Worm (Caenorhabditis elegans): ENCODE measurements around the gene ugt-61.

ugt-61 gene

DNA sequence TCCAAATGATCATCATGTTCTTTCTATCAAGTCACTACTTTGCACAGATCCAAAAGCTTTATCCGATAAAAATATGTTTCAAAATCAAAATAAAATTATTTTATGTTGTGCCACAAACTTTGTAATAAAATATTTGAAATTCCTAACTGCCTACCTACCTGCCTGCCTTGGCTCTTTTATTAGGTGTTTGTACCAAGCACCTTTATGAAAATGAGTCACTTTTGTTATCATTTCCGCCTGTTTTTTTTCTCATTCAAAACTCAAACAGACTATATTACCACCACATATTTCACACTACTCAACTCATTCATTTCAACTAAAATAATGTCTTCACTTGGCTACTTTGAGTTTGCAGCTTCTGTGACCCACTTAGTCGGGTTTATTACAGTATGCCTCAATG lies 17.8 kb upstream of the ugt-61 start, which contains the start of gene F39G3.4:
TSS of gene F39G3.4 (plus strand) at position 301 of the 400 bp plus-strand sequence.
- no peak for TF ChIP-seq blmp-1 (tag; optimal IDR thresholded peaks at IDR 0.05)
- no peak for TF ChIP-seq nhr-2 (tag; optimal IDR thresholded peaks at IDR 0.05)
- TF ChIP-seq lin-13 (tag; optimal IDR thresholded peaks at IDR 0.05) = no peak
- TF ChIP-seq nhr-28 (tag; optimal IDR thresholded peaks at IDR 0.05) = no peak
- TF ChIP-seq bed-3 (GFP tag; optimal IDR thresholded peaks at IDR 0.05) = no peak
- no peak for TF ChIP-seq snpc-4 (tag; optimal IDR thresholded peaks at IDR 0.05)
- TF ChIP-seq hlh-1 (tag; optimal IDR thresholded peaks at IDR 0.05) = no peak
- no peak for TF ChIP-seq elt-1 (tag; optimal IDR thresholded peaks at IDR 0.05; ENCODE audit: borderline replicate concordance, insufficient read depth)
- no peak for TF ChIP-seq nhr-12 (tag; optimal IDR thresholded peaks at IDR 0.05)

DNA sequence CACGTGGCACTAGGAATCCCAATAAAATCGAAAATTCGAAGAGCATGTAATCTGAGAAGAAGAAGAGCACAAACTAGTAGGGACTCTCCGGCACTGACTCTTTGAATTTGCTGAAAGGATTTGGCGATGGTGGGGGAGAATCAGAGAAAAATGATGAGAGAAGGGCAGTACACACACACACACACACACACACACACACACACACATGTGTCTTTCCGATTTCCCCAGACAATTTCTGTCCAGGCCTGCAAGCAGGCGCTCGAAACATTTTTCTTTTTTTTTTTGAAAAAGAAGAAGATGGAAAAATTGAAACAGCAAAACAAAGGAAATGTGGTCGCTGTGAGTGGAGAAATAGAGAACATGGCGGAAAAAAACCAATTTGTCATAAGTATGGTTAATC lies 12.1 kb upstream of the ugt-61 start, which contains the start of gene tig-2:
TSS of gene tig-2 (minus strand) at position 87 of the 400 bp plus-strand sequence.
- TF ChIP-seq tbx-8 (GFP tag; optimal IDR thresholded peaks at IDR 0.05) (no peak), lsy-2 (tag; optimal IDR thresholded peaks at IDR 0.05) (no peak), zip-8 (tag; optimal IDR thresholded peaks at IDR 0.05) (no peak), flh-1 (GFP tag; optimal IDR thresholded peaks at IDR 0.05) (no peak), cnd-1 (tag; optimal IDR thresholded peaks at IDR 0.05) (no peak), blmp-1 (tag; optimal IDR thresholded peaks at IDR 0.05) (no peak), unc-62 (GFP tag; optimal IDR thresholded peaks at IDR 0.05) (no peak), elt-3 (tag; optimal IDR thresholded peaks at IDR 0.05) (no peak), M03D4.4 (tag; optimal IDR thresholded peaks at IDR 0.05) (peak; percentile 40), bed-3 (GFP tag; optimal IDR thresholded peaks at IDR 0.05) (no peak), drap-1 (GFP tag; optimal IDR thresholded peaks at IDR 0.05) (no peak), mab-5 (tag; optimal IDR thresholded peaks at IDR 0.05) (no peak), sptf-1 (tag; optimal IDR thresholded peaks at IDR 0.05) (no peak), ceh-43 (GFP tag; optimal IDR thresholded peaks at IDR 0.05) (no peak), ceh-39 (tag; optimal IDR thresholded peaks at IDR 0.05) (no peak), ceh-83 (GFP tag; optimal IDR thresholded peaks at IDR 0.05) (no peak), unc-120 (tag; optimal IDR thresholded peaks at IDR 0.05; ENCODE audit: poor library complexity, severe bottlenecking) (peak; percentile 18), hlh-1 (tag; optimal IDR thresholded peaks at IDR 0.05) (no peak)

DNA sequence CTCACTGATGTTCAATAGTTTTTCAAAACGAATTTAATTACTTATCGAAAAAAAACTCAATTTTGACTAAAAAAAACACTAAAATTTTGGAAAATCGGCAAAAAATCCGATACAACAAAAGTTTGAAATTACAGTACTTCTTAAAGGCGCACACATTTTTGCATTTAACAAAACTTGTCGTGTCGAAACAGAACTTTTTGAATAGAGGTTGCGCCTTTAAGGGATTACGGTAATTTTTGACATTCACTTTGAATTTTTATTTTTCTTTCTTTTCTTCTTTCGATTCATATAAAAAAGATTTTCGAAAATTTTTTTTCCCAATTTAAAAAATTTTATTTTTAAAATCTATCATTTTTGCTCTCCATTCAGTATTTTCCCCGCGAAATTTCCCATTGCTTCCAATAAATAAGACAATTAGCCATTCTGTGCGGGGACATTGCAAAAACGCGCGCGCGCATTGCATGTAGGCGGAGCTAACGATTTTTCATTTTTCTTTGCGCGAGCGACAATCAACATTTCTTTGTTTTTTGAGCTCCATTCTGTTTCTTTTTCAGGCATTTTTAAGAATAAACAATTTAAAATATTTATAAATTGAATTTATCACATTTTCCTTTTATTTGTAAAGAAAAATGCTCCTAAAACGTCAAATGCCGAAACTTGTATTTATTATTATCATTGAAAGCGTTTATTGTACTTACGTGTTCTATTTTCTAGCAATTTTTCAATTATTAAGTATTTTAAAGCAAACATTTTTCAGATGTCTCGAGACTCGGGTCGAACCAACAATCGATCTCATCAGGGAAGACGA lies 10.9 kb upstream of the ugt-61 start, which contains the start of gene F39G3.3:
TSS of gene F39G3.3 (plus strand) at position 758 of the 808 bp plus-strand sequence.
- peak; percentile 47 for TF ChIP-seq flh-1 (GFP tag; optimal IDR thresholded peaks at IDR 0.05)
- peak; percentile 72 for TF ChIP-seq blmp-1 (tag; optimal IDR thresholded peaks at IDR 0.05)
- TF ChIP-seq ceh-39 (tag; optimal IDR thresholded peaks at IDR 0.05) = peak; percentile 11
- peak; percentile 81 for TF ChIP-seq ham-2 (GFP tag; optimal IDR thresholded peaks at IDR 0.05)
- TF ChIP-seq lin-32 (GFP tag; optimal IDR thresholded peaks at IDR 0.05) = peak; percentile 58
- peak; percentile 89 for TF ChIP-seq ces-1 (GFP tag; optimal IDR thresholded peaks at IDR 0.05)
- TF ChIP-seq nhr-2 (tag; optimal IDR thresholded peaks at IDR 0.05) = peak; percentile 65
- TF ChIP-seq nhr-12 (tag; optimal IDR thresholded peaks at IDR 0.05) = no peak
- TF ChIP-seq ceh-83 (GFP tag; optimal IDR thresholded peaks at IDR 0.05) = peak; percentile 87
- no peak for TF ChIP-seq nhr-237 (tag; optimal IDR thresholded peaks at IDR 0.05)
- TF ChIP-seq elt-1 (tag; optimal IDR thresholded peaks at IDR 0.05; ENCODE audit: borderline replicate concordance, insufficient read depth) = peak; percentile 39
- peak; percentile 82 for TF ChIP-seq mab-5 (tag; optimal IDR thresholded peaks at IDR 0.05)
- no peak for TF ChIP-seq zip-8 (tag; optimal IDR thresholded peaks at IDR 0.05)
- peak; percentile 79 for TF ChIP-seq unc-120 (tag; optimal IDR thresholded peaks at IDR 0.05; ENCODE audit: poor library complexity, severe bottlenecking)
- peak; percentile 87 for TF ChIP-seq hlh-1 (tag; optimal IDR thresholded peaks at IDR 0.05)
- no peak for TF ChIP-seq nhr-28 (tag; optimal IDR thresholded peaks at IDR 0.05)
- peak; percentile 64 for TF ChIP-seq ztf-11 (tag; optimal IDR thresholded peaks at IDR 0.05)
- TF ChIP-seq tbx-8 (GFP tag; optimal IDR thresholded peaks at IDR 0.05) = peak; percentile 65
- peak; percentile 92 for TF ChIP-seq M03D4.4 (tag; optimal IDR thresholded peaks at IDR 0.05)
- TF ChIP-seq lsy-2 (tag; optimal IDR thresholded peaks at IDR 0.05) = peak; percentile 65
- TF ChIP-seq mep-1 (tag; optimal IDR thresholded peaks at IDR 0.05) = peak; percentile 85
- TF ChIP-seq sptf-1 (tag; optimal IDR thresholded peaks at IDR 0.05) = peak; percentile 95
- TF ChIP-seq lin-13 (tag; optimal IDR thresholded peaks at IDR 0.05) = peak; percentile 68
- no peak for TF ChIP-seq elt-3 (tag; optimal IDR thresholded peaks at IDR 0.05)
- TF ChIP-seq ceh-43 (GFP tag; optimal IDR thresholded peaks at IDR 0.05) = peak; percentile 95
- TF ChIP-seq nhr-76 (tag; optimal IDR thresholded peaks at IDR 0.05) = peak; percentile 35
- TF ChIP-seq mls-2 (tag; optimal IDR thresholded peaks at IDR 0.05) = peak; percentile 93
- peak; percentile 67 for TF ChIP-seq sem-2 (GFP tag; optimal IDR thresholded peaks at IDR 0.05)
- peak; percentile 31 for TF ChIP-seq unc-39 (tag; optimal IDR thresholded peaks at IDR 0.05)
- peak; percentile 2 for TF ChIP-seq pha-4 (tag; optimal IDR thresholded peaks at IDR 0.05)
- TF ChIP-seq bed-3 (GFP tag; optimal IDR thresholded peaks at IDR 0.05) = peak; percentile 77
- TF ChIP-seq unc-62 (GFP tag; optimal IDR thresholded peaks at IDR 0.05) = peak; percentile 5
- peak; percentile 81 for TF ChIP-seq drap-1 (GFP tag; optimal IDR thresholded peaks at IDR 0.05)
- no peak for TF ChIP-seq snpc-4 (tag; optimal IDR thresholded peaks at IDR 0.05)
- peak; percentile 80 for TF ChIP-seq cnd-1 (tag; optimal IDR thresholded peaks at IDR 0.05)

Data from whole organism, mixed stage, embryonic.